Worm (Caenorhabditis elegans): ENCODE data around the gene M18.6.
A peak's percentile ranks its signal among the peaks of the same experiment; 100 is the strongest.

The M18.6 gene

ce11 chrIV:12145681-12146080 lies 24.6 kb downstream of the M18.6 start, which contains the start of gene B0001.3:
Gene B0001.3, minus strand, starts transcription at chrIV:12145735.
- TF ChIP-seq hlh-30 (tag; optimal IDR thresholded peaks at IDR 0.05; ENCODE audit: insufficient read depth) (peak; percentile 24), nhr-28 (tag; optimal IDR thresholded peaks at IDR 0.05) (peak; percentile 51), mes-2 (tag; optimal IDR thresholded peaks at IDR 0.05; ENCODE audit: poor library complexity, severe bottlenecking) (peak; percentile 53), egl-43 (GFP tag; IDR thresholded peaks at IDR 0.05) (no peak), attf-4 (tag; optimal IDR thresholded peaks at IDR 0.05) (no peak), arid-1 (GFP tag; conservative IDR thresholded peaks at IDR 0.05) (no peak), lsy-2 (tag; optimal IDR thresholded peaks at IDR 0.05) (peak in 1 of 2 experiments; percentile 37)

ce11 chrIV:12149609-12150008 lies 28.5 kb downstream of the M18.6 start:
- TF ChIP-seq unc-62 (GFP tag; optimal IDR thresholded peaks at IDR 0.05 in 1 of 2) (peak in 1 of 2 experiments; percentile 92), unc-62 (tag; optimal IDR thresholded peaks at IDR 0.05) (no peak), rbr-2 (tag; optimal IDR thresholded peaks at IDR 0.05) (no peak)

- TF ChIP-seq nhr-41 (GFP tag; IDR thresholded peaks at IDR 0.05) (no peak), arid-1 (GFP tag; conservative IDR thresholded peaks at IDR 0.05) (no peak), spr-3 (GFP tag; optimal IDR thresholded peaks at IDR 0.05) (no peak), T20F7.1 (GFP tag; optimal IDR thresholded peaks at IDR 0.05) (no peak), ZK546.5 (tag; optimal IDR thresholded peaks at IDR 0.05) (no peak), tag-97 (GFP tag; IDR thresholded peaks at IDR 0.05) (no peak), unc-130 (GFP tag; optimal IDR thresholded peaks at IDR 0.05) (no peak), ceh-28 (tag; optimal IDR thresholded peaks at IDR 0.05) (no peak), hif-1 (tag; optimal IDR thresholded peaks at IDR 0.05) (no peak), nhr-48 (tag; optimal IDR thresholded peaks at IDR 0.05) (no peak), mdl-1 (tag; optimal IDR thresholded peaks at IDR 0.05) (no peak), F37D6.2 (tag; optimal IDR thresholded peaks at IDR 0.05) (no peak), pha-4 (GFP tag; IDR thresholded peaks at IDR 0.05) (no peak), pha-4 (tag; optimal IDR thresholded peaks at IDR 0.05) (no peak), rbr-2 (tag; optimal IDR thresholded peaks at IDR 0.05) (no peak), ces-1 (GFP tag; optimal IDR thresholded peaks at IDR 0.05) (no peak)
These were observed 29.8 kb downstream of the M18.6 start, which contains the start of gene B0001.2 for ce11 chrIV:12150877-12151276. Gene B0001.2, minus strand, starts transcription at chrIV:12150977.

- no peak for TF ChIP-seq R02D3.7 (tag; optimal IDR thresholded peaks at IDR 0.05)
- no peak for TF ChIP-seq nhr-28 (tag; optimal IDR thresholded peaks at IDR 0.05)
- TF ChIP-seq mxl-2 (GFP tag; conservative IDR thresholded peaks at IDR 0.05) = no peak
- no peak for TF ChIP-seq set-16 (GFP tag; IDR thresholded peaks at IDR 0.05)
- no peak for TF ChIP-seq madf-5 (GFP tag; IDR thresholded peaks at IDR 0.05)
- TF ChIP-seq nhr-237 (tag; optimal IDR thresholded peaks at IDR 0.05) = no peak
- no peak for TF ChIP-seq lin-13 (GFP tag; optimal IDR thresholded peaks at IDR 0.05)
- no peak for TF ChIP-seq T20F7.1 (GFP tag; optimal IDR thresholded peaks at IDR 0.05)
- TF ChIP-seq lin-1 (GFP tag; IDR thresholded peaks at IDR 0.05) = no peak
- no peak for TF ChIP-seq ztf-11 (tag; optimal IDR thresholded peaks at IDR 0.05)
- TF ChIP-seq F44E2.7 (GFP tag; IDR thresholded peaks at IDR 0.05) = no peak
- TF ChIP-seq egl-43 (GFP tag; IDR thresholded peaks at IDR 0.05) = no peak
- TF ChIP-seq snpc-1.2 (GFP tag; IDR thresholded peaks at IDR 0.05) = no peak
- TF ChIP-seq lim-7 (GFP tag; IDR thresholded peaks at IDR 0.05) = no peak
- no peak for TF ChIP-seq cey-2 (tag; optimal IDR thresholded peaks at IDR 0.05; ENCODE audit: borderline replicate concordance, insufficient read depth)
- TF ChIP-seq nhr-6 (tag; optimal IDR thresholded peaks at IDR 0.05) = no peak
- TF ChIP-seq ceh-20 (GFP tag; IDR thresholded peaks at IDR 0.05) = no peak
- TF ChIP-seq php-3 (GFP tag; IDR thresholded peaks at IDR 0.05) = no peak
- no peak for TF ChIP-seq duxl-1 (tag; optimal IDR thresholded peaks at IDR 0.05; ENCODE audit: poor library complexity)
These were observed 33.1 kb downstream of the M18.6 start, which contains the start of gene B0001.7 for ce11 chrIV:12154195-12154677. Gene B0001.7, minus strand, starts transcription at chrIV:12154245.
